Worm (Caenorhabditis elegans) whole organism, midembryonic: ENCODE results near the gene clec-86.

Experiments used
- T22C8.4 ChIP-seq: fragments of 200-800 bp; sonication (Bioruptor generic); IDR thresholded peaks from 2 replicates; pipeline ENCODE4 v1.3.6; 2022; ENCODE audit warnings: missing genetic modification characterization, missing compliant biosample characterization
- cog-1 ChIP-seq: sonication (generic microtip); optimal IDR thresholded peaks from 2 replicates; lab custom pipeline; 2016; ENCODE audit warnings: missing genetic modification characterization, missing compliant biosample characterization
- flt-1 ChIP-seq: fragments of 200-800 bp; sonication (Bioruptor generic); IDR thresholded peaks from 2 replicates; pipeline ENCODE4 v1.3.6; 2022; ENCODE audit warnings: missing genetic modification characterization, missing compliant biosample characterization
- klf-2 ChIP-seq: fragments of 200-800 bp; sonication (Bioruptor generic); conservative IDR thresholded peaks from 2 replicates; pipeline ENCODE4 v1.3.6; 2022; ENCODE audit warnings: missing genetic modification reagents, missing genetic modification characterization, missing compliant biosample characterization
- med-1 ChIP-seq: sonication (generic microtip); optimal IDR thresholded peaks from 2 replicates; lab custom pipeline; 2017; ENCODE audit warnings: missing genetic modification characterization, mild to moderate bottlenecking, missing compliant biosample characterization, antibody characterized with exemption, missing genetic modification reagents; ENCODE audit not compliant: insufficient read depth
- ref-1 ChIP-seq: fragments of 200-800 bp; sonication (Bioruptor generic); conservative IDR thresholded peaks from 2 replicates; pipeline ENCODE4 v1.3.6; 2022; ENCODE audit warnings: missing genetic modification reagents, missing genetic modification characterization, missing compliant biosample characterization
- tab-1 ChIP-seq: fragments of 200-800 bp; sonication (Bioruptor generic); IDR thresholded peaks from 2 replicates; pipeline ENCODE4 v1.3.6; 2022; ENCODE audit warnings: missing genetic modification characterization, missing compliant biosample characterization
- ztf-23 ChIP-seq: fragments of 200-800 bp; sonication (Bioruptor generic); IDR thresholded peaks from 2 replicates; pipeline ENCODE4 v1.3.6; 2022; ENCODE audit warnings: missing genetic modification reagents, missing genetic modification characterization, missing compliant biosample characterization
- ztf-29 ChIP-seq: fragments of 200-800 bp; sonication (Bioruptor generic); IDR thresholded peaks from 2 replicates; pipeline ENCODE4 v1.3.6; 2022; ENCODE audit warnings: missing genetic modification reagents, missing genetic modification characterization, missing compliant biosample characterization

DNA sequence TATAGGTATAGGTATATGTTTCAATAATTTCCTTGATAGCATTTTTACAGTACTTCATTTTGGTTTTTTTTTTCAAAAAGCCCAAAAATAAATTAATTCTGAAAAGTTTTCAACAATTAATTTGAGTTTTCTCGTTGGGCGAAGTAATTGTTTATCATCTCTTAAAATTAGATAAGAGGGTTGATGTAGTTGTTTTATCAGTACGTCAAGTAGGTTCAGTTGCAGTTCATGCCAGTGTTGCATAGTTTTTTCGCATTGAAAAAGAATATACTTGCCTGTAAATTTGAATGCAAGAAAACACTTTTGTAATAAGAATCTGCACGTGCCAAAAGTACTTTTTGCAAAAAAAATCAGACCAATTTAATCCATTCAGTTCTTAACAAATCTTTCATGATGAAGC lies 14.5 kb upstream of the clec-86 start:
- no peak for TF ChIP-seq med-1 (GFP tag; lab: Kevin White, UChicago)
- no peak for TF ChIP-seq T22C8.4 (GFP tag; lab: Robert Waterston, UW)
- no peak for TF ChIP-seq ztf-23 (GFP tag; lab: Robert Waterston, UW)
- no peak for TF ChIP-seq tab-1 (GFP tag; lab: Robert Waterston, UW)
- no peak for TF ChIP-seq flt-1
- TF ChIP-seq cog-1 (tag; lab: Kevin White, UChicago) = no peak
- no peak for TF ChIP-seq ref-1 (GFP tag; lab: Robert Waterston, UW)
- no peak for TF ChIP-seq klf-2 (GFP tag; lab: Robert Waterston, UW)
- no peak for TF ChIP-seq ztf-29 (GFP tag; lab: Robert Waterston, UW)
